Worm (Caenorhabditis elegans) whole organism, L4/young adult: ENCODE measurements around the gene Y59H11AM.1.

Experiments used
- dao-5 ChIP-seq: sonication (generic microtip); optimal IDR thresholded peaks from 2 replicates; lab custom pipeline; 2016; ENCODE audit warnings: missing genotype, missing genetic modification characterization, moderate library complexity, missing compliant biosample characterization
- him-1 ChIP-seq: sonication (generic microtip); optimal IDR thresholded peaks from 2 replicates; lab custom pipeline; 2016; ENCODE audit warnings: missing genotype, missing genetic modification reagents, missing genetic modification characterization, missing compliant biosample characterization

ce11 chrIV:8570253-8570652, 985 bp upstream of the Y59H11AM.1 start, which contains the start of gene Y59H11AM.4:
- TF ChIP-seq dao-5 (tag; lab: Kevin White, UChicago) (no peak), him-1 (no peak)
